Fruit fly (Drosophila melanogaster): ENCODE measurements around the gene CG10877.

The CG10877 gene

DNA sequence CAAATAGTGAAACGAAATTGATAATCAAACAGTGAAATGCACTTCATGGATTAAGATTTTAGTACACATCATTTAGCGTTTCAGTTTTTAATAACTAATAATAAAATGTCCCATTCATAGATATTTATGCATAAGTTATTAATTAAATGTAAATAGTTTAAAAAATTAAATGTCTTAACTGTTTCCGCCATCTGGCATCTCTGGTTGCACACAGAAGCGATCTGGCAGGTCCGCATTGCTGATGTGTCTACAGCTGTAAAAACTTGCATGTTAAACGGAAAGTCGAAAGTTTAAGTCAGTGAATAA is 24.6 kb upstream of the CG10877 start, which contains the start of gene Srp72 (continued):
- TF ChIP-seq bbx (GFP tag; IDR thresholded peaks at IDR 0.05; ENCODE audit: partially characterized antibody) (no peak; the same call in 1 of the 2 replicates), chn (GFP tag; optimal IDR thresholded peaks at IDR 0.05) (peak; percentile 45), CG1647 (GFP tag; optimal IDR thresholded peaks at IDR 0.05) (peak; percentile 17), grn (GFP tag; optimal IDR thresholded peaks at IDR 0.05) (no peak), tin (GFP tag; optimal IDR thresholded peaks at IDR 0.05) (peak; percentile 41), Dref (GFP tag; IDR thresholded peaks at IDR 0.05) (no peak), CG6813 (GFP tag; optimal IDR thresholded peaks at IDR 0.05) (no peak), nom (GFP tag; optimal IDR thresholded peaks at IDR 0.05) (no peak), Kr (GFP tag; optimal IDR thresholded peaks at IDR 0.05) (no peak), fd64A (GFP tag; optimal IDR thresholded peaks at IDR 0.05) (no peak), CG7987 (GFP tag; optimal IDR thresholded peaks at IDR 0.05) (no peak), CHES-1-like (GFP tag; optimal IDR thresholded peaks at IDR 0.05) (no peak), Jarid2 (GFP tag; optimal IDR thresholded peaks at IDR 0.05) (no peak), sisA (GFP tag; IDR thresholded peaks at IDR 0.05) (peak; percentile 37; the same call in 1 of the 2 replicates), row (GFP tag; IDR thresholded peaks at IDR 0.05) (peak; percentile 68), gcm2 (GFP tag; optimal IDR thresholded peaks at IDR 0.05) (no peak), Scr (GFP tag; IDR thresholded peaks at IDR 0.05; ENCODE audit: partially characterized antibody) (no peak), CG17361 (GFP tag; IDR thresholded peaks at IDR 0.05) (no peak), tna (GFP tag; IDR thresholded peaks at IDR 0.05; ENCODE audit: partially characterized antibody) (no peak), CG3163 (GFP tag; optimal IDR thresholded peaks at IDR 0.05) (no peak), Neu2 (GFP tag; optimal IDR thresholded peaks at IDR 0.05; ENCODE audit: borderline replicate concordance) (no peak), ap (GFP tag; IDR thresholded peaks at IDR 0.05) (no peak), CG6654 (GFP tag; optimal IDR thresholded peaks at IDR 0.05) (no peak), da (GFP tag; optimal IDR thresholded peaks at IDR 0.05) (no peak), CG7928 (GFP tag; optimal IDR thresholded peaks at IDR 0.05) (peak; percentile 43), jing (GFP tag; optimal IDR thresholded peaks at IDR 0.05) (no peak), ase (GFP tag; IDR thresholded peaks at IDR 0.05) (no peak), Oli (tag; optimal IDR thresholded peaks at IDR 0.05) (peak; percentile 24), cas (GFP tag; IDR thresholded peaks at IDR 0.05) (no peak), CG32767 (GFP tag; IDR thresholded peaks at IDR 0.05) (no peak; the same call in 1 of the 2 replicates), hbn (GFP tag; IDR thresholded peaks at IDR 0.05; ENCODE audit: partially characterized antibody) (no peak), CG34422 (GFP tag; IDR thresholded peaks at IDR 0.05) (no peak), BtbVII (GFP tag; optimal IDR thresholded peaks at IDR 0.05) (no peak), HHEX (GFP tag; optimal IDR thresholded peaks at IDR 0.05) (peak; percentile 22), HLH54F (GFP tag; optimal IDR thresholded peaks at IDR 0.05) (peak; percentile 2), sd (tag; optimal IDR thresholded peaks at IDR 0.05) (peak; percentile 33), pzg (GFP tag; optimal IDR thresholded peaks at IDR 0.05) (peak; percentile 35), stwl (tag; optimal IDR thresholded peaks at IDR 0.05) (peak; percentile 59), Ptx1 (GFP tag; IDR thresholded peaks at IDR 0.05) (peak; percentile 42; the same call in 1 of the 2 replicates), CG14050 (GFP tag; IDR thresholded peaks at IDR 0.05) (no peak; the same call in 2 of the 3 replicates), Ets97D (GFP tag; optimal IDR thresholded peaks at IDR 0.05) (no peak), CG31441 (GFP tag; IDR thresholded peaks at IDR 0.05) (0 out of 2 replicates have a peak, but pooled peaks have one; percentile 21), wor (GFP tag; IDR thresholded peaks at IDR 0.05) (no peak), bab2 (GFP tag; optimal IDR thresholded peaks at IDR 0.05) (peak; percentile 20), Elba2 (GFP tag; optimal IDR thresholded peaks at IDR 0.05) (no peak), lilli (GFP tag; optimal IDR thresholded peaks at IDR 0.05) (peak; percentile 38), chif (GFP tag; optimal IDR thresholded peaks at IDR 0.05) (no peak), Sox102F (GFP tag; optimal IDR thresholded peaks at IDR 0.05) (peak; percentile 41), trh (GFP tag; optimal IDR thresholded peaks at IDR 0.05) (no peak), CG1529 (GFP tag; optimal IDR thresholded peaks at IDR 0.05) (peak; percentile 23), CG6854 (GFP tag; optimal IDR thresholded peaks at IDR 0.05) (no peak), al (GFP tag; IDR thresholded peaks at IDR 0.05) (peak; percentile 33; the same call in 1 of the 2 replicates)
